Fruit fly (Drosophila melanogaster) whole organism, embryonic: ENCODE measurements around the gene CG17359.
A peak's percentile ranks its signal among the peaks of the same experiment; 100 is the strongest.

Experiments used
- Bdp1 ChIP-seq: fragments of 200-800 bp; sonication (Bioruptor generic); optimal IDR thresholded peaks from 3 replicates; lab custom pipeline; 2016; ENCODE audit warnings: missing biosample characterization, missing genetic modification characterization
- Bteb2 ChIP-seq: fragments of 200-800 bp; sonication (Bioruptor generic); optimal IDR thresholded peaks from 2 replicates; lab custom pipeline; 2016; ENCODE audit warnings: missing biosample characterization, missing genetic modification characterization
- CG10462 ChIP-seq: fragments of 200-800 bp; sonication (Bioruptor generic); optimal IDR thresholded peaks from 2 replicates; lab custom pipeline; 2016; ENCODE audit warnings: missing biosample characterization, missing genetic modification characterization
- CG10543 ChIP-seq: fragments of 200-800 bp; sonication (Bioruptor generic); optimal IDR thresholded peaks from 3 replicates; lab custom pipeline; 2017; ENCODE audit warnings: missing biosample characterization, mild to moderate bottlenecking, missing genetic modification characterization, moderate library complexity
- CG10565 ChIP-seq: fragments of 200-800 bp; sonication (Bioruptor generic); optimal IDR thresholded peaks from 3 replicates; lab custom pipeline; 2016; ENCODE audit warnings: missing biosample characterization, mild to moderate bottlenecking, missing genetic modification characterization
- CG12071 ChIP-seq: fragments of 200-800 bp; sonication (Bioruptor generic); optimal IDR thresholded peaks from 3 replicates; lab custom pipeline; 2018; ENCODE audit warnings: missing biosample characterization, mild to moderate bottlenecking, missing genetic modification characterization
- CG12744 ChIP-seq: fragments of 200-800 bp; sonication (Bioruptor generic); optimal IDR thresholded peaks from 2 replicates; lab custom pipeline; 2016; ENCODE audit warnings: missing biosample characterization, missing genetic modification characterization
- CG13123 ChIP-seq: fragments of 200-800 bp; sonication (Bioruptor generic); optimal IDR thresholded peaks from 2 replicates; lab custom pipeline; 2016; ENCODE audit warnings: missing biosample characterization, missing genetic modification characterization
- CG14441 ChIP-seq: fragments of 200-800 bp; sonication (Bioruptor generic); IDR thresholded peaks from 2 replicates; pipeline ENCODE4 v1.3.6; 2022; ENCODE audit warnings: missing biosample characterization, missing genetic modification characterization
- CG14667 ChIP-seq: fragments of 200-800 bp; sonication (Bioruptor generic); IDR thresholded peaks from 2 replicates; pipeline ENCODE4 v1.3.6; 2022; ENCODE audit warnings: missing biosample characterization, missing genetic modification characterization
- CG15269 ChIP-seq: fragments of 200-800 bp; sonication (Bioruptor generic); optimal IDR thresholded peaks from 2 replicates; lab custom pipeline; 2018; ENCODE audit warnings: missing biosample characterization, mild to moderate bottlenecking, missing genetic modification characterization, moderate library complexity
- CG15479 ChIP-seq: fragments of 200-800 bp; sonication (Bioruptor generic); optimal IDR thresholded peaks from 3 replicates; lab custom pipeline; 2019; ENCODE audit warnings: missing biosample characterization, mild to moderate bottlenecking, missing genetic modification characterization, moderate library complexity
- CG15696 ChIP-seq: fragments of 200-800 bp; sonication (Bioruptor generic); optimal IDR thresholded peaks from 2 replicates; lab custom pipeline; 2019; ENCODE audit warnings: missing biosample characterization, mild to moderate bottlenecking, missing genetic modification characterization, moderate library complexity
- CG16779 ChIP-seq: fragments of 200-800 bp; sonication (Bioruptor generic); IDR thresholded peaks from 2 replicates; pipeline ENCODE4 v1.3.6; 2022; ENCODE audit warnings: missing biosample characterization, missing genetic modification characterization
- CG2129 ChIP-seq: fragments of 200-800 bp; sonication (Bioruptor generic); IDR thresholded peaks from 2 replicates; pipeline ENCODE4 v1.3.6; 2022; ENCODE audit warnings: missing biosample characterization, missing genetic modification characterization; ENCODE audit not compliant: partially characterized antibody
- CG2875 ChIP-seq: fragments of 200-800 bp; sonication (Bioruptor generic); optimal IDR thresholded peaks from 2 replicates; lab custom pipeline; 2017; ENCODE audit warnings: missing biosample characterization, mild to moderate bottlenecking, missing genetic modification characterization, missing genetic modification reagents
- CG32767 ChIP-seq: fragments of 200-800 bp; sonication (Bioruptor generic); IDR thresholded peaks from 2 replicates; pipeline ENCODE4 v1.3.6; 2022; ENCODE audit warnings: missing biosample characterization, missing genetic modification characterization
- CG4360 ChIP-seq: fragments of 200-800 bp; sonication (Bioruptor generic); IDR thresholded peaks from 2 replicates; pipeline ENCODE4 v1.3.6; 2022; ENCODE audit warnings: missing biosample characterization, missing genetic modification characterization
- CG6813 ChIP-seq: fragments of 200-800 bp; sonication (Bioruptor generic); optimal IDR thresholded peaks from 2 replicates; lab custom pipeline; 2017; ENCODE audit warnings: missing biosample characterization, missing genetic modification characterization, mild to moderate bottlenecking, moderate library complexity, missing genetic modification reagents
- CG7372 ChIP-seq: fragments of 200-800 bp; sonication (Bioruptor generic); IDR thresholded peaks from 2 replicates; pipeline ENCODE4 v1.3.6; 2022; ENCODE audit warnings: missing biosample characterization, missing genetic modification characterization
- CG7556 ChIP-seq: fragments of 200-800 bp; sonication (Bioruptor generic); optimal IDR thresholded peaks from 2 replicates; lab custom pipeline; 2017; ENCODE audit warnings: missing biosample characterization, mild to moderate bottlenecking, missing genetic modification characterization
- CG8290 ChIP-seq, 3 experiments: fragments of 200-800 bp; sonication (Bioruptor generic); optimal IDR thresholded peaks; 2 replicates each; lab custom pipeline; 2016 to 2019; ENCODE audit warnings: missing biosample characterization in 3 of 3, missing genetic modification characterization in 3 of 3, mild to moderate bottlenecking in 2 of 3, moderate library complexity in 1 of 3
- CG8765 ChIP-seq: fragments of 200-800 bp; sonication (Bioruptor generic); IDR thresholded peaks from 2 replicates; pipeline ENCODE4 v1.3.6; 2022; ENCODE audit warnings: missing biosample characterization, missing genetic modification characterization
- D ChIP-seq, 2 experiments: fragments of 200-800 bp in 1 of 2; fragments of >200 bp in 1 of 2; sonication (Bioruptor generic) in 1 of 2; optimal IDR thresholded peaks; 2 replicates in 1 of 2; 3 replicates in 1 of 2; lab custom pipeline; 2017; ENCODE audit warnings: mild to moderate bottlenecking in 1 of 2, missing biosample characterization in 1 of 2, missing genetic modification characterization in 1 of 2, missing genetic modification reagents in 1 of 2
- H15 ChIP-seq: fragments of 200-800 bp; sonication (Bioruptor generic); IDR thresholded peaks from 3 replicates; pipeline ENCODE4 v1.3.6; 2022; ENCODE audit warnings: missing biosample characterization, missing genetic modification characterization
- Med ChIP-seq: fragments of 200-800 bp; sonication (Bioruptor generic); peaks from one replicate; lab custom pipeline; 2016; ENCODE audit warnings: missing biosample characterization, missing genetic modification characterization, mild to moderate bottlenecking, inconsistent platforms, moderate library complexity
- Meics ChIP-seq: fragments of 200-800 bp; sonication (Bioruptor generic); optimal IDR thresholded peaks from 2 replicates; lab custom pipeline; 2017; ENCODE audit warnings: missing biosample characterization, mild to moderate bottlenecking, missing genetic modification characterization
- Sry-β ChIP-seq: fragments of 200-800 bp; sonication (Bioruptor generic); optimal IDR thresholded peaks from 2 replicates; lab custom pipeline; 2018; ENCODE audit warnings: missing biosample characterization, mild to moderate bottlenecking, missing genetic modification characterization, moderate library complexity
- corto ChIP-seq: fragments of 200-800 bp; sonication (Bioruptor generic); optimal IDR thresholded peaks from 2 replicates; lab custom pipeline; 2016; ENCODE audit warnings: missing biosample characterization, mild to moderate bottlenecking, missing genetic modification characterization, moderate library complexity
- dimm ChIP-seq: fragments of 200-800 bp; sonication (Bioruptor generic); IDR thresholded peaks from 2 replicates; pipeline ENCODE4 v1.3.6; 2022; ENCODE audit warnings: missing biosample characterization, missing genetic modification characterization
- ftz-f1 ChIP-seq: fragments of 200-800 bp; sonication (Bioruptor generic); optimal IDR thresholded peaks from 2 replicates; lab custom pipeline; 2016; ENCODE audit warnings: missing biosample characterization, missing genetic modification characterization
- gce ChIP-seq: fragments of 200-800 bp; sonication (Bioruptor generic); IDR thresholded peaks from 3 replicates; pipeline ENCODE4 v1.3.6; 2022; ENCODE audit warnings: missing biosample characterization, missing genetic modification characterization
- gsb-n ChIP-seq: fragments of 200-800 bp; sonication (Bioruptor generic); optimal IDR thresholded peaks from 3 replicates; lab custom pipeline; 2018; ENCODE audit warnings: missing biosample characterization, mild to moderate bottlenecking, missing genetic modification characterization
- hkb ChIP-seq, 2 experiments: fragments of 200-800 bp in 1 of 2; fragments of >200 bp in 1 of 2; sonication (Bioruptor generic) in 1 of 2; IDR thresholded peaks in 1 of 2; optimal IDR thresholded peaks in 1 of 2; 2 replicates each; pipeline versions ENCODE4 v1.3.6 to Lab custom; 2017 to 2022; ENCODE audit warnings: missing biosample characterization in 1 of 2, missing genetic modification characterization in 1 of 2
- ken ChIP-seq: fragments of 200-800 bp; sonication (Bioruptor generic); IDR thresholded peaks from 3 replicates; pipeline ENCODE4 v1.3.6; 2022; ENCODE audit warnings: missing biosample characterization, missing genetic modification characterization
- kni ChIP-seq: fragments of 200-800 bp; sonication (Bioruptor generic); optimal IDR thresholded peaks from 3 replicates; lab custom pipeline; 2017; ENCODE audit warnings: mild to moderate bottlenecking, missing biosample characterization, missing genetic modification reagents, missing genetic modification characterization
- lbe ChIP-seq: fragments of 200-800 bp; sonication (Bioruptor generic); optimal IDR thresholded peaks from 2 replicates; lab custom pipeline; 2016; ENCODE audit warnings: missing biosample characterization, mild to moderate bottlenecking, missing genetic modification characterization
- nau ChIP-seq: fragments of 200-800 bp; sonication (Bioruptor generic); optimal IDR thresholded peaks from 3 replicates; lab custom pipeline; 2017; ENCODE audit warnings: missing biosample characterization, mild to moderate bottlenecking, missing genetic modification characterization, missing genetic modification reagents
- org-1 ChIP-seq: fragments of 200-800 bp; sonication (Bioruptor generic); optimal IDR thresholded peaks from 2 replicates; lab custom pipeline; 2017; ENCODE audit warnings: missing biosample characterization, missing genetic modification characterization
- sens ChIP-seq: fragments of 200-800 bp; sonication (Bioruptor generic); peaks from one replicate; lab custom pipeline; 2016; ENCODE audit warnings: missing biosample characterization, missing genetic modification characterization
- sens-2 ChIP-seq: fragments of 200-800 bp; sonication (Bioruptor generic); IDR thresholded peaks from 2 replicates; pipeline ENCODE4 v1.3.6; 2022; ENCODE audit warnings: missing biosample characterization, missing genetic modification characterization
- sima ChIP-seq: fragments of 200-800 bp; sonication (Bioruptor generic); optimal IDR thresholded peaks from 2 replicates; lab custom pipeline; 2016; ENCODE audit warnings: missing biosample characterization, missing genetic modification characterization
- ssp ChIP-seq: fragments of 200-800 bp; sonication (Bioruptor generic); IDR thresholded peaks from 2 replicates; pipeline ENCODE4 v1.3.6; 2022; ENCODE audit warnings: missing biosample characterization, missing genetic modification characterization
- stwl ChIP-seq: fragments of 200-800 bp; sonication (Bioruptor generic); optimal IDR thresholded peaks from 3 replicates; lab custom pipeline; 2018; ENCODE audit warnings: missing biosample characterization, mild to moderate bottlenecking, missing genetic modification characterization, moderate library complexity
- toy ChIP-seq: fragments of 200-800 bp; sonication (Bioruptor generic); IDR thresholded peaks from 2 replicates; pipeline ENCODE4 v1.3.6; 2022; ENCODE audit warnings: missing biosample characterization, missing genetic modification characterization
- ttk ChIP-seq: fragments of 200-800 bp; sonication (Bioruptor generic); IDR thresholded peaks from 2 replicates; pipeline ENCODE4 v2.1.2; 2022; ENCODE audit warnings: missing biosample characterization, missing genetic modification characterization
- twi ChIP-seq: fragments of 200-800 bp; optimal IDR thresholded peaks from 2 replicates; lab custom pipeline; 2019; ENCODE audit warnings: missing biosample characterization, mild to moderate bottlenecking, missing genetic modification characterization, moderate library complexity
- wor ChIP-seq: fragments of 200-800 bp; sonication (Bioruptor generic); IDR thresholded peaks from 2 replicates; pipeline ENCODE4 v1.3.6; 2022; ENCODE audit warnings: missing biosample characterization, missing genetic modification characterization
- zf30C ChIP-seq: fragments of 200-800 bp; sonication (Bioruptor generic); optimal IDR thresholded peaks from 3 replicates; lab custom pipeline; 2018; ENCODE audit warnings: missing biosample characterization, mild to moderate bottlenecking, missing genetic modification characterization
- zfh1 ChIP-seq: fragments of 200-800 bp; sonication (Bioruptor generic); IDR thresholded peaks from 3 replicates; pipeline ENCODE4 v1.3.6; 2022; ENCODE audit warnings: missing biosample characterization, missing genetic modification characterization

CG17359 gene

dm6 chr3L:13957212-13957668 is 41.8 kb downstream of the CG17359 start (continued):
- TF ChIP-seq org-1 (GFP tag; lab: Kevin White, UChicago) = peak; percentile 71
- TF ChIP-seq CG10543 (GFP tag; lab: Kevin White, UChicago) = no peak
- TF ChIP-seq toy (GFP tag; lab: Robert Waterston, UW) = no peak
- peak; percentile 89 for TF ChIP-seq CG7556 (GFP tag; lab: Kevin White, UChicago)
- 0 out of 2 replicates have a peak, but pooled peaks have one; percentile 29 for TF ChIP-seq ssp
- no peak for TF ChIP-seq ftz-f1 (GFP tag; lab: Kevin White, UChicago)
- TF ChIP-seq CG8765 = peak; percentile 24; the same call in 1 of the 2 replicates
- TF ChIP-seq CG12744 = no peak
- no peak for TF ChIP-seq zfh1 (GFP tag; lab: Robert Waterston, UW)
- TF ChIP-seq D (optimal IDR thresholded peaks at IDR 0.05; lab: Kevin White, UChicago) = no peak
- peak; percentile 87 for TF ChIP-seq D (GFP tag; optimal IDR thresholded peaks at IDR 0.05; lab: Kevin White, UChicago)
- TF ChIP-seq CG7372 (GFP tag; lab: Robert Waterston, UW) = no peak
- no peak for TF ChIP-seq CG14667 (GFP tag; lab: Robert Waterston, UW)
- TF ChIP-seq Bdp1 (GFP tag; lab: Kevin White, UChicago) = no peak
- no peak for TF ChIP-seq CG4360 (GFP tag; lab: Robert Waterston, UW)
- TF ChIP-seq ken = no peak
- TF ChIP-seq CG15696 (tag; lab: Kevin White, UChicago) = peak; percentile 64
- TF ChIP-seq nau (GFP tag; lab: Kevin White, UChicago) = peak; percentile 19
- TF ChIP-seq CG13123 = no peak
- peak; percentile 68 for TF ChIP-seq CG15269 (tag; lab: Kevin White, UChicago)
- TF ChIP-seq CG12071 (GFP tag; lab: Kevin White, UChicago) = no peak
- TF ChIP-seq stwl = no peak
- peak; percentile 42 for TF ChIP-seq CG8290 (GFP tag; optimal IDR thresholded peaks at IDR 0.05; lab: Kevin White, UChicago)
- TF ChIP-seq CG8290 (tag; optimal IDR thresholded peaks at IDR 0.05; lab: Kevin White, UChicago) = no peak
- peak; percentile 46; the same call in 1 of the 2 replicates for TF ChIP-seq CG32767 (GFP tag; lab: Robert Waterston, UW)
- peak; percentile 73 for TF ChIP-seq gsb-n (tag; lab: Kevin White, UChicago)
- no peak for TF ChIP-seq kni (GFP tag; lab: Kevin White, UChicago)
- TF ChIP-seq sima (GFP tag; lab: Kevin White, UChicago) = no peak
- TF ChIP-seq Bteb2 (GFP tag; lab: Kevin White, UChicago) = peak; percentile 26
- TF ChIP-seq H15 (GFP tag; lab: Robert Waterston, UW) = no peak
- peak; percentile 91 for TF ChIP-seq Meics
- TF ChIP-seq CG2875 (GFP tag; lab: Kevin White, UChicago) = peak; percentile 60
- TF ChIP-seq CG16779 = no peak
- TF ChIP-seq CG10565 (GFP tag; lab: Kevin White, UChicago) = peak; percentile 4
- TF ChIP-seq CG14441 = no peak
- TF ChIP-seq CG15479 = no peak
- no peak for TF ChIP-seq dimm
- TF ChIP-seq Sry-β (GFP tag; lab: Kevin White, UChicago) = peak; percentile 20
- peak; percentile 73 for TF ChIP-seq Med (GFP tag; lab: Kevin White, UChicago)
- TF ChIP-seq hkb (optimal IDR thresholded peaks at IDR 0.05; lab: Kevin White, UChicago) = no peak
- TF ChIP-seq hkb (GFP tag; IDR thresholded peaks at IDR 0.05; lab: Robert Waterston, UW) = peak; percentile 63
- no peak for TF ChIP-seq sens-2 (GFP tag; lab: Robert Waterston, UW)
- peak; percentile 35 for TF ChIP-seq wor (GFP tag; lab: Robert Waterston, UW)
- no peak for TF ChIP-seq corto (GFP tag; lab: Kevin White, UChicago)
- TF ChIP-seq CG6813 (GFP tag; lab: Kevin White, UChicago) = peak; percentile 48
- TF ChIP-seq lbe (GFP tag; lab: Kevin White, UChicago) = no peak
- peak; percentile 60 for TF ChIP-seq CG10462 (GFP tag; lab: Kevin White, UChicago)
- peak; percentile 16 for TF ChIP-seq twi (tag; lab: Kevin White, UChicago)
- no peak for TF ChIP-seq gce (GFP tag; lab: Robert Waterston, UW)
- TF ChIP-seq CG2129 (GFP tag; lab: Robert Waterston, UW) = no peak
- peak; percentile 51; the same call in 1 of the 2 replicates for TF ChIP-seq ttk (GFP tag; lab: Robert Waterston, UW)
- peak; percentile 44 for TF ChIP-seq zf30C (GFP tag; lab: Kevin White, UChicago)
- TF ChIP-seq sens (GFP tag; lab: Kevin White, UChicago) = peak; percentile 90
